Worm (Caenorhabditis elegans): ENCODE measurements around the gene mon-2.
"Not testable (repeated sequence)": the region's sequence is repeated elsewhere in the genome, so short reads cannot be mapped to it uniquely, and the experiment has no call there.

Gene mon-2

ce11 chrIV:12131308-12132072 is 34.9 kb downstream of the mon-2 start:
- TF ChIP-seq ceh-36 (tag; optimal IDR thresholded peaks at IDR 0.05), result no peak
- TF ChIP-seq hmg-4 (GFP tag; optimal IDR thresholded peaks at IDR 0.05), result no peak
- TF ChIP-seq pes-1 (GFP tag; IDR thresholded peaks at IDR 0.05), result no peak
- TF ChIP-seq sea-1 (GFP tag; conservative IDR thresholded peaks at IDR 0.05), result no peak
- TF ChIP-seq tra-4 (tag; optimal IDR thresholded peaks at IDR 0.05), result no peak
- no peak for TF ChIP-seq B0310.2 (tag; optimal IDR thresholded peaks at IDR 0.05)
- no peak for TF ChIP-seq ceh-13 (GFP tag; optimal IDR thresholded peaks at IDR 0.05)
- no peak for TF ChIP-seq tbx-11 (GFP tag; IDR thresholded peaks at IDR 0.05)
- no peak for TF ChIP-seq tbx-37 (GFP tag; conservative IDR thresholded peaks at IDR 0.05)
- TF ChIP-seq flt-1 (GFP tag; IDR thresholded peaks at IDR 0.05), result no peak

DNA sequence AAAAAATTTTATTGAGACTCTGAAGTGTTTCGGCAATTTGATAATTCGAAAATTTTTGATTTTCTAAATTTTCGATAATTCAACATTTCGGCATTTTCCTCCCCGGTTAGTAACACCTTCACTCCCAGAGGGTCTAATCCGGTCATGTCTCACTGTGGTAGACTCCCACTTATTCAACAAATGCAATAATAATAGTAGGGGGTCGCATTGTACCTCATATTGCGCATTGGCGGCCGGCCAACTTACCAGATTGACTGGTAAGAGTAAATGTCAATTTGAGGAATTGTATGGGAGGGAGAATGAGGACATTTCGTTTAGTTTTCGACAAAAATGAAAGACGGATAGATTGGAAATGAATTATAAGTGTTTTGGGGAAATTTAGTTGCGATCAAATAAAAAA is 37.2 kb downstream of the mon-2 start:
- no peak for TF ChIP-seq scrt-1 (GFP tag; IDR thresholded peaks at IDR 0.05)
- TF ChIP-seq tbx-11 (GFP tag; IDR thresholded peaks at IDR 0.05), result no peak
- no peak for TF ChIP-seq hmbx-1 (tag; optimal IDR thresholded peaks at IDR 0.05)

ce11 chrIV:12134991-12135390 is 38.4 kb downstream of the mon-2 start:
- no peak for TF ChIP-seq hnd-1 (tag; optimal IDR thresholded peaks at IDR 0.05)
- no peak for TF ChIP-seq flt-1 (GFP tag; IDR thresholded peaks at IDR 0.05)
- no peak for TF ChIP-seq tbx-37 (GFP tag; conservative IDR thresholded peaks at IDR 0.05)
- TF ChIP-seq ama-1 (optimal IDR thresholded peaks at IDR 0.05), result no peak

DNA sequence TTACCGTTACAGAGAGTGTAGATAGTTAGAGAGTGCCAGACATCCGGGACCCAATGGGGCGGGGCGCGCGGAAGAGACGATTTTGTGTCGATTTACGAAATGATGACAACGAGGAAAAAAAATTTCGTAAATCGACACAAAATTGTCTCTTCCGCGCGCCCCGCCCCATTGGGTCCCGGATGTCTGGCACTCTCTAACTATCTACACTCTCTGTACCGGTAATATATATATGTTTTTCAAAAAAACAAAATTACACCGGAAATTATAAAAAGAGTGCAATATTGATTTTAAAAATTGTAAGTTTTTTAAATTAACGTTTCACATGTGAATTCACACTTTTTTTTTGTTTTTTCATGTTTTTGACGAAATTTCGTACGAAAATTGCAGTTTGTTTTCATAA is 41.5 kb downstream of the mon-2 start, which contains the start of gene B0001.4:
TSS of gene B0001.4 (minus strand) at position 101 of the 400 bp plus-strand sequence.
- not testable (repeated sequence) for TF ChIP-seq hmg-4 (GFP tag; optimal IDR thresholded peaks at IDR 0.05); scrt-1 (GFP tag; IDR thresholded peaks at IDR 0.05); pes-1 (GFP tag; IDR thresholded peaks at IDR 0.05)

- TF ChIP-seq flt-1 (GFP tag; IDR thresholded peaks at IDR 0.05), result no peak
- no peak for TF ChIP-seq ceh-13 (GFP tag; optimal IDR thresholded peaks at IDR 0.05)
These were observed 44.4 kb downstream of the mon-2 start, which contains the start of gene B0001.8 for ce11 chrIV:12140959-12141358. B0001.8 (minus strand) TSS chrIV:12141059.

DNA sequence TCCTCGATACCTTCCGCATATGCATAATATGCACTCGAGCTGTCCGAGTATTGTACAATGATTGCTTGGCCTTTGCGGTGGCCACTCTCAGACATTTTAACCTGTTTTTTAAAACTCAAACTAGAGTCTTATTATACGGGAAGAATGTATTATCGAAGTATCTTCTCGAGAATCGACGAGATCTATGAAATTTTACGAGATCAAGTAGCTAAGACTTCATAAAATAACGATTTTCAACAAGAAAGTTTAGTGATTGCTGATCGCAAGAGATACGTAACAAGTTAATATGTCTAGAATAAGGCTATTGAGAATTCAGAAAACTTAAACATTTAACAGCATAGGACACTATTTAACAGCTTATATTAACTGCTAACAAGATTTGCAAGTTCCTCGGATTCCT is 46.7 kb downstream of the mon-2 start, which contains the start of gene B0001.5:
TSS of gene B0001.5 (minus strand) at position 101 of the 400 bp plus-strand sequence.
- no peak for TF ChIP-seq tra-4 (tag; optimal IDR thresholded peaks at IDR 0.05)
- TF ChIP-seq flt-1 (GFP tag; IDR thresholded peaks at IDR 0.05), result no peak
- no peak for TF ChIP-seq hmbx-1 (tag; optimal IDR thresholded peaks at IDR 0.05)
- no peak for TF ChIP-seq F13C5.2 (tag; optimal IDR thresholded peaks at IDR 0.05)
- TF ChIP-seq tbx-37 (GFP tag; conservative IDR thresholded peaks at IDR 0.05), result no peak
- TF ChIP-seq tbx-11 (GFP tag; IDR thresholded peaks at IDR 0.05), result no peak

ce11 chrIV:12145681-12146080 is 49.1 kb downstream of the mon-2 start, which contains the start of gene B0001.3:
B0001.3 (minus strand) TSS chrIV:12145735.
- no peak for TF ChIP-seq tra-4 (tag; optimal IDR thresholded peaks at IDR 0.05)
- TF ChIP-seq pes-1 (GFP tag; IDR thresholded peaks at IDR 0.05), result no peak
- TF ChIP-seq ceh-36 (tag; optimal IDR thresholded peaks at IDR 0.05), result no peak
- no peak for TF ChIP-seq F13C5.2 (tag; optimal IDR thresholded peaks at IDR 0.05)
- no peak for TF ChIP-seq ets-7 (tag; optimal IDR thresholded peaks at IDR 0.05)
- no peak for TF ChIP-seq B0310.2 (tag; optimal IDR thresholded peaks at IDR 0.05)
- no peak for TF ChIP-seq scrt-1 (GFP tag; IDR thresholded peaks at IDR 0.05)
- no peak for TF ChIP-seq tbx-11 (GFP tag; IDR thresholded peaks at IDR 0.05)
- TF ChIP-seq tbx-37 (GFP tag; conservative IDR thresholded peaks at IDR 0.05), result no peak
- TF ChIP-seq sea-1 (GFP tag; conservative IDR thresholded peaks at IDR 0.05), result no peak

- no peak for TF ChIP-seq hmbx-1 (tag; optimal IDR thresholded peaks at IDR 0.05)
- TF ChIP-seq flt-1 (GFP tag; IDR thresholded peaks at IDR 0.05), result no peak
- no peak for TF ChIP-seq ceh-36 (tag; optimal IDR thresholded peaks at IDR 0.05)
- TF ChIP-seq tbx-37 (GFP tag; conservative IDR thresholded peaks at IDR 0.05), result no peak
- no peak for TF ChIP-seq ceh-13 (GFP tag; optimal IDR thresholded peaks at IDR 0.05)
These were observed 53.0 kb downstream of the mon-2 start for ce11 chrIV:12149609-12150008.

DNA sequence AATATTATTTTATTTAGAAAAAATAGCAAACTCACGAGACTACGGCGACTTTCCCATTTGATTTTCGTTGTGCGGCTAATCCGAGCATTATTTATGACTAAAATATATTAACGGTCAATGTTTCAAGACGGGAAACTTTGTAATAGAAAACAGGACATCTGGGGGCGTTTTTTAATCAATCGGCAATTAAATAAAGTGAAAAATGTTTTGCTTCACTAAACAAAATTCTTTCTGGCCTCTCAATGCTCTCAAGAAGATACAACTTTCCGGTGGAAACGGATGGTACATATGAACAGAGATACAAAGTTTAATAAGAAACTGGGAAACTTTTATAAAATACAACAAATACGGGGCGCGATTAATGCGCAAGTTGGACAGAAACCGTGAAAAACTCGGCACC is 54.3 kb downstream of the mon-2 start, which contains the start of gene B0001.2:
TSS of gene B0001.2 (minus strand) at position 101 of the 400 bp plus-strand sequence.
- TF ChIP-seq aly-1 (tag; optimal IDR thresholded peaks at IDR 0.05), result no peak

DNA sequence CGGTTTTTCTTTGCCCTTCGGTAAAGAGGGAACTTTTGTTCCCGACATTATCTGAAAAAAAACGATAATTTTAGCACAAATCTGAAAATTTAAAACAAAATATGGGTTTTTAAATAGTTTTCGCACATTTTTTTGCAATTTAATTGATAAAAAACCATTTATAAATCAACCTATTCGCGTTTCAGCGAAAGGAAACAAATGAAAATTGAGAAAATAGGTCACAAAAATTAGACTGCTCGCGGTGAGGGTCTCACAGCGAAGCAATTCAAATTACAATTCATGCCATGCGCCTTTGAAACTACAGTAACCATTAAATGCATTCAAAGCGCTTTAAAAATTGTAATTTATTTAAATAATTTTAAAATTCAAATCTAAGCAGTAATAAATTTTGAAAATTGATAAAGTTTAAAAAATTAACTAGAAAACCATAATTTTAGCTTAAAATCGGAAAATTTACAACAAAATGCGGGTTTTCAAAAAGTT is 57.7 kb downstream of the mon-2 start, which contains the start of gene B0001.7:
TSS of gene B0001.7 (minus strand) at position 51 of the 483 bp plus-strand sequence.
- TF ChIP-seq scrt-1 (GFP tag; IDR thresholded peaks at IDR 0.05) (no peak), hmg-4 (GFP tag; optimal IDR thresholded peaks at IDR 0.05) (no peak)
